Worm (Caenorhabditis elegans) whole organism, young adult: ENCODE data around the gene Y69A2AR.24.

Source experiments
- B0336.3 ChIP-seq: fragments of 200-800 bp; sonication (Bioruptor generic); IDR thresholded peaks from 2 replicates; pipeline ENCODE4 v1.3.6; 2022; ENCODE audit warnings: missing genetic modification characterization, missing compliant biosample characterization
- F10E7.11 ChIP-seq: sonication (generic microtip); optimal IDR thresholded peaks from 2 replicates; lab custom pipeline; 2017; ENCODE audit warnings: mild to moderate bottlenecking, missing genetic modification characterization, moderate library complexity, missing compliant biosample characterization
- F49E8.2 ChIP-seq: sonication (generic microtip); optimal IDR thresholded peaks from 3 replicates; lab custom pipeline; 2017; ENCODE audit warnings: missing genetic modification characterization, mild to moderate bottlenecking, missing compliant biosample characterization, antibody characterized with exemption, moderate library complexity; ENCODE audit not compliant: insufficient read depth
- F55B11.4 ChIP-seq: sonication (generic microtip); optimal IDR thresholded peaks from 2 replicates; lab custom pipeline; 2016; ENCODE audit warnings: missing compliant biosample characterization, missing genetic modification characterization, borderline replicate concordance; ENCODE audit not compliant: insufficient read depth
- F57A8.1 ChIP-seq: fragments of 200-800 bp; sonication (Bioruptor generic); optimal IDR thresholded peaks from 2 replicates; lab custom pipeline; 2018; ENCODE audit warnings: mild to moderate bottlenecking, missing genetic modification characterization, moderate library complexity, missing compliant biosample characterization
- F57C9.4 ChIP-seq: sonication (generic microtip); optimal IDR thresholded peaks from 2 replicates; lab custom pipeline; 2017; ENCODE audit warnings: mild to moderate bottlenecking, missing genetic modification characterization, missing compliant biosample characterization
- T07F8.4 ChIP-seq: sonication (generic microtip); optimal IDR thresholded peaks from 2 replicates; lab custom pipeline; 2016; ENCODE audit warnings: mild to moderate bottlenecking, missing genetic modification characterization, moderate library complexity, missing compliant biosample characterization
- Y53F4B.3 ChIP-seq: fragments of 200-800 bp; sonication (Bioruptor generic); IDR thresholded peaks from 2 replicates; pipeline ENCODE4 v1.3.6; 2022; ENCODE audit warnings: missing genetic modification reagents, missing genetic modification characterization, missing compliant biosample characterization
- aptf-2 ChIP-seq: fragments of 200-800 bp; sonication (Bioruptor generic); conservative IDR thresholded peaks from 2 replicates; pipeline ENCODE4 v1.3.6; 2022; ENCODE audit warnings: missing genetic modification reagents, missing genetic modification characterization, missing compliant biosample characterization
- attf-3 ChIP-seq: fragments of 200-800 bp; sonication (Bioruptor generic); conservative IDR thresholded peaks from 2 replicates; pipeline ENCODE4 v1.3.6; 2022; ENCODE audit warnings: missing genetic modification reagents, missing genetic modification characterization, missing compliant biosample characterization
- bed-2 ChIP-seq: fragments of 200-800 bp; sonication (Bioruptor generic); IDR thresholded peaks from 2 replicates; pipeline ENCODE4 v1.3.6; 2022; ENCODE audit warnings: missing genetic modification reagents, missing genetic modification characterization, missing compliant biosample characterization
- ccch-3 ChIP-seq: fragments of 200-800 bp; sonication (Bioruptor generic); optimal IDR thresholded peaks from 2 replicates; lab custom pipeline; 2018; ENCODE audit warnings: mild to moderate bottlenecking, missing genetic modification characterization, missing compliant biosample characterization
- cebp-1 ChIP-seq, 2 experiments: fragments of 200-800 bp in 1 of 2; sonication (Bioruptor generic) in 1 of 2; sonication (generic microtip) in 1 of 2; IDR thresholded peaks in 1 of 2; optimal IDR thresholded peaks in 1 of 2; 2 replicates each; pipeline versions ENCODE4 v1.3.6 to Lab custom; 2017 to 2022; ENCODE audit warnings: missing compliant biosample characterization in 2 of 2, missing genetic modification characterization in 2 of 2, mild to moderate bottlenecking in 1 of 2, missing genetic modification reagents in 1 of 2, moderate library complexity in 1 of 2
- cebp-2 ChIP-seq: fragments of 200-800 bp; sonication (Bioruptor generic); IDR thresholded peaks from 2 replicates; pipeline ENCODE4 v1.3.6; 2022; ENCODE audit warnings: missing genetic modification characterization, missing compliant biosample characterization
- ceh-58 ChIP-seq: fragments of 200-800 bp; sonication (Bioruptor generic); IDR thresholded peaks from 2 replicates; pipeline ENCODE4 v1.3.6; 2022; ENCODE audit warnings: missing genetic modification characterization, missing compliant biosample characterization
- die-1 ChIP-seq: sonication (generic microtip); optimal IDR thresholded peaks from 2 replicates; lab custom pipeline; 2016; ENCODE audit warnings: missing genotype, mild to moderate bottlenecking, missing genetic modification characterization, missing compliant biosample characterization
- dpl-1 ChIP-seq: fragments of 150-350 bp; optimal IDR thresholded peaks from 2 replicates; lab custom pipeline; 2014; ENCODE audit warnings: missing biosample characterization, missing genetic modification reagents, missing genetic modification characterization
- egrh-3 ChIP-seq: fragments of 200-800 bp; sonication (Bioruptor generic); IDR thresholded peaks from 2 replicates; pipeline ENCODE4 v1.3.6; 2022; ENCODE audit warnings: missing genetic modification reagents, missing genetic modification characterization, missing compliant biosample characterization
- lag-1 ChIP-seq: fragments of 200-800 bp; sonication (Bioruptor generic); IDR thresholded peaks from 2 replicates; pipeline ENCODE4 v1.3.6; 2022; ENCODE audit warnings: missing genetic modification reagents, missing genetic modification characterization, missing compliant biosample characterization
- lin-35 ChIP-seq, 3 experiments: fragments of 150-350 bp in 2 of 3; sonication (generic microtip) in 1 of 3; optimal IDR thresholded peaks; 2 replicates each; lab custom pipeline; 2014 to 2018; ENCODE audit warnings: missing biosample characterization in 3 of 3, missing genetic modification characterization in 3 of 3, missing genetic modification reagents in 3 of 3
- lir-1 ChIP-seq: fragments of 200-800 bp; sonication (Bioruptor generic); conservative IDR thresholded peaks from 2 replicates; pipeline ENCODE4 v1.3.6; 2022; ENCODE audit warnings: missing genetic modification reagents, missing genetic modification characterization, missing compliant biosample characterization
- lsl-1 ChIP-seq: fragments of 200-800 bp; sonication (Bioruptor generic); optimal IDR thresholded peaks from 2 replicates; lab custom pipeline; 2018; ENCODE audit warnings: mild to moderate bottlenecking, missing genetic modification characterization, moderate library complexity, missing compliant biosample characterization
- madf-8 ChIP-seq: fragments of 200-800 bp; sonication (Bioruptor generic); conservative IDR thresholded peaks from 2 replicates; pipeline ENCODE4 v1.3.6; 2022; ENCODE audit warnings: missing genetic modification reagents, missing genetic modification characterization, missing compliant biosample characterization
- mel-28 ChIP-seq: sonication (generic microtip); optimal IDR thresholded peaks from 2 replicates; lab custom pipeline; 2016; ENCODE audit warnings: borderline replicate concordance, mild to moderate bottlenecking, missing genetic modification characterization, missing compliant biosample characterization
- nfyb-1 ChIP-seq: fragments of 200-800 bp; sonication (Bioruptor generic); IDR thresholded peaks from 2 replicates; pipeline ENCODE4 v1.3.6; 2022; ENCODE audit warnings: missing genetic modification reagents, missing genetic modification characterization, missing compliant biosample characterization
- nhr-90 ChIP-seq: sonication (generic microtip); optimal IDR thresholded peaks from 2 replicates; lab custom pipeline; 2016; ENCODE audit warnings: missing genotype, mild to moderate bottlenecking, missing genetic modification characterization, missing compliant biosample characterization
- rcor-1 ChIP-seq: fragments of 200-800 bp; sonication (Bioruptor generic); IDR thresholded peaks from 2 replicates; pipeline ENCODE4 v1.3.6; 2022; ENCODE audit warnings: missing genetic modification reagents, missing genetic modification characterization, missing compliant biosample characterization
- sea-2 ChIP-seq: fragments of 200-800 bp; sonication (Bioruptor generic); IDR thresholded peaks from 2 replicates; pipeline ENCODE4 v1.3.6; 2022; ENCODE audit warnings: missing genetic modification characterization, missing compliant biosample characterization
- snpc-4 ChIP-seq, 5 experiments: fragments of 150-350 bp in 1 of 5; sonication (generic microtip) in 4 of 5; optimal IDR thresholded peaks; 2 replicates each; lab custom pipeline; 2014 to 2018; ENCODE audit warnings: missing genetic modification characterization in 5 of 5, missing biosample characterization in 3 of 5, antibody characterized with exemption in 2 of 5, mild to moderate bottlenecking in 2 of 5, missing compliant biosample characterization in 2 of 5, missing genotype in 2 of 5, moderate library complexity in 2 of 5, missing genetic modification reagents in 1 of 5
- somi-1 ChIP-seq: fragments of 200-800 bp; sonication (Bioruptor generic); optimal IDR thresholded peaks from 2 replicates; lab custom pipeline; 2018; ENCODE audit warnings: mild to moderate bottlenecking, missing genetic modification characterization, missing compliant biosample characterization
- tbx-9 ChIP-seq: sonication (generic microtip); optimal IDR thresholded peaks from 2 replicates; lab custom pipeline; 2016; ENCODE audit warnings: borderline replicate concordance, missing genetic modification characterization, inconsistent platforms, missing compliant biosample characterization
- zfh-2 ChIP-seq: fragments of 200-800 bp; sonication (Bioruptor generic); conservative IDR thresholded peaks from 2 replicates; pipeline ENCODE4 v1.3.6; 2022; ENCODE audit warnings: missing genetic modification reagents, missing genetic modification characterization, missing compliant biosample characterization

Gene Y69A2AR.24

DNA sequence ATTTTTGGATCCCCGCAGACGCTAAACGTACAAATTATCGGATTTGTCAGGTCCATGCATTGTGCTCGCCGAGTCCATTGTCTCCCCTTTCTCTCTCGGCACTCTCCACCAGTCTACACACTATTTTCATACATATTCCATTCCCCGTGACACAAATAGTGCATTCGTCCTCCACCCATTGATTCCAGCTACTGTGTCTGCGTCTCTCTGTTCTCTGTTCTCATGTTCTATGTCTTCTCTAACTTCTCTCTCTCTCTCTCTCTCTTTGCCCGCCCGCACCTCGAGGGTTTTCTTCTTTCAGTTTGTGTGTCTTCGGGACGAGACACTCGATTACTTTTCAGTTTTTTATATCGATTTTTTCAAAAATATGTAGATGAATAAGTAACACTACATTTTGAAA is 35.8 kb upstream of the Y69A2AR.24 start (continued):
- TF ChIP-seq attf-3 (GFP tag; lab: Robert Waterston, UW): 0 out of 2 replicates have a peak, but pooled peaks have one; percentile 12
- TF ChIP-seq F49E8.2: no peak
- TF ChIP-seq die-1 (tag; lab: Kevin White, UChicago): no peak
- no peak for TF ChIP-seq F10E7.11 (tag; lab: Kevin White, UChicago)
- TF ChIP-seq snpc-4 (GFP tag; optimal IDR thresholded peaks at IDR 0.05; lab: Kevin White, UChicago): no peak
- peak in 1 of 4 experiments; percentile 43 for TF ChIP-seq snpc-4 (tag; optimal IDR thresholded peaks at IDR 0.05; lab: Kevin White, UChicago)
- no peak for TF ChIP-seq madf-8 (GFP tag; lab: Robert Waterston, UW)

DNA sequence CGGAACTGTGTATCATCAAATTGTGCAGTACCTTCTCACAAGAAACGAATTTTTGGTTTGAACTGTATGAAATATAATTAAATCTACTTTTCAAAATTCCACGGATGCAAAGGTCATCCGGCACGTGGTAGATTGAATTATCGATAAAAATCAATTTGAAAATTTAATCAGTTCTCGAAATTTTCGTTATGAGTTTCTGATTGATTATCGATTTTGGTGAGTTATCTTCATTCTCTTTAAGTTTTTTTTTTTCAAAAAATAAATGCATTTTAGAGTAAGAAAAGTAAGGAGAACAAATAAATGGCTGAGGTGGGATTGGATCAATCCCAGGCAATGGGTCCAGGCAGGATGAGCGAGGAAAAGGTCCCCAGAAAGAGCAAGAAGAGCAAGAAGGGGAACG is 33.5 kb upstream of the Y69A2AR.24 start, which contains the start of gene Y69A2AR.47:
Y69A2AR.47 (plus strand) TSS at position 301 of the 400 bp plus-strand sequence.
- TF ChIP-seq tbx-9 (tag; lab: Kevin White, UChicago) (no peak), rcor-1 (GFP tag; lab: Robert Waterston, UW) (no peak), cebp-2 (no peak), T07F8.4 (tag; lab: Kevin White, UChicago) (no peak), lag-1 (no peak), F57C9.4 (no peak), cebp-1 (GFP tag; IDR thresholded peaks at IDR 0.05; lab: Robert Waterston, UW) (no peak), cebp-1 (tag; optimal IDR thresholded peaks at IDR 0.05; lab: Kevin White, UChicago) (no peak), zfh-2 (GFP tag; lab: Robert Waterston, UW) (no peak), nhr-90 (no peak), F49E8.2 (no peak), nfyb-1 (no peak), bed-2 (GFP tag; lab: Robert Waterston, UW) (no peak), ccch-3 (GFP tag; lab: Kevin White, UChicago) (no peak), sea-2 (GFP tag; lab: Robert Waterston, UW) (no peak)

DNA sequence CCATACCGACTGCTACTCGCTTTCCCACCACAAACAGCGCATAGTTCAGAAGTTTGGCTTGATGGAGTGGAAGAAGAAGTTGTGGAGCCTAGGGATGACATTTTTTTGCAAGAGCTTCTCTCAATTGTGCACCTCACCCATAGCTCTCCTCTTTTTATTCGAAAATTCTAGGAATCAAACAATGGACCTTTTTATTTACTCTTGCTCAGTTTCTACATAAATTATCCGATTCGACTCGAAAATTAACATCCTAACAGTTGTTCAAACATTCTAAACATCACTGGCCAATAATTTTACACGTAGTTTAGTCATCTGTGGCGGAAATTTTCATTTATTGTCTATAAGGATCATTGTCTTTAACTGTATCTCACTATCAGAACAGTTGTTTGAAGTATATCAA is 17.6 kb upstream of the Y69A2AR.24 start, which contains the start of gene nhr-242:
nhr-242 (minus strand) TSS at position 101 of the 400 bp plus-strand sequence.
- TF ChIP-seq lin-35 (GFP tag; optimal IDR thresholded peaks at IDR 0.05; lab: Kevin White, UChicago) (no peak), lir-1 (GFP tag; lab: Robert Waterston, UW) (no peak), F57A8.1 (GFP tag; lab: Kevin White, UChicago) (no peak)
- TF ChIP-seq, all 124 proteins: peak for 0

DNA sequence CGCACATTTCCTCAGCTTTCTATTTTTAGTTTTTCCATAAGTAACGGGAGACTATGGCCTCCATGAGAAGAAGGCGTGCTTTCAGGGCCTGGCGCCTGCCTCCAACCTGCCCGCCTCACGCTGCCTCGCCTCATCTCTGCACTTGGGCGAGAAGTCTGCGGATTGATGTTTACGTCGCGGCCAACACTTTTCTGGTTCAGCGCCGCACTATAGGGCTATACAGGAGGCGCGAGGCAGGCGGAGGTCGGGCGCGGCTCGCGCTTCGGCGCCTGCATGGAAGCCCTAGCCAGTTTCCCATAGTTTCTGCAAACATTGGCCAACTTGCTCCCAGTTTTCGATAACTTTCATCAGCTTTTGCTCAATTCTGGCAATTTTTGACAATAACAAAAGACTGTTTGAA is 9.3 kb upstream of the Y69A2AR.24 start:
- TF ChIP-seq B0336.3: no peak
- no peak for TF ChIP-seq Y53F4B.3
- no peak for TF ChIP-seq mel-28 (tag; lab: Kevin White, UChicago)
- no peak for TF ChIP-seq ceh-58 (GFP tag; lab: Robert Waterston, UW)
- TF ChIP-seq aptf-2: no peak
- no peak for TF ChIP-seq lsl-1 (GFP tag; lab: Kevin White, UChicago)
- no peak for TF ChIP-seq dpl-1 (GFP tag; lab: Kevin White, UChicago)
- TF ChIP-seq egrh-3 (GFP tag; lab: Robert Waterston, UW): peak; percentile 44; the same call in 1 of the 2 replicates
- no peak for TF ChIP-seq somi-1 (GFP tag; lab: Kevin White, UChicago)
- no peak for TF ChIP-seq F55B11.4 (tag; lab: Kevin White, UChicago)
- TF ChIP-seq zfh-2 (GFP tag; lab: Robert Waterston, UW): peak; percentile 84
